Worm (Caenorhabditis elegans): ENCODE data around the gene Y41G9A.17.

ce11 chrX:2972272-2973042, 27.1 kb downstream of the Y41G9A.17 start:
- TF ChIP-seq flt-1 (GFP tag; IDR thresholded peaks at IDR 0.05), result no peak
- TF ChIP-seq T22C8.4 (GFP tag; IDR thresholded peaks at IDR 0.05), result no peak
- no peak for TF ChIP-seq ztf-29 (GFP tag; IDR thresholded peaks at IDR 0.05)
- TF ChIP-seq ztf-23 (GFP tag; IDR thresholded peaks at IDR 0.05), result no peak
- no peak for TF ChIP-seq ref-1 (GFP tag; conservative IDR thresholded peaks at IDR 0.05)
- no peak for TF ChIP-seq med-1 (GFP tag; optimal IDR thresholded peaks at IDR 0.05; ENCODE audit: insufficient read depth)
- TF ChIP-seq tab-1 (GFP tag; IDR thresholded peaks at IDR 0.05), result no peak
- TF ChIP-seq cog-1 (tag; optimal IDR thresholded peaks at IDR 0.05), result no peak
